Fruit fly (Drosophila melanogaster) whole organism, pupa: ENCODE results near the gene pHCl-1.

Experiments used
- CG10348 ChIP-seq: fragments of 200-800 bp; sonication (Bioruptor generic); IDR thresholded peaks from 2 replicates; pipeline ENCODE4 v1.3.6; 2022; ENCODE audit warnings: missing biosample characterization, missing genetic modification characterization
- CG12605 ChIP-seq: fragments of 200-800 bp; sonication (Bioruptor generic); IDR thresholded peaks from 2 replicates; pipeline ENCODE4 v1.3.6; 2022; ENCODE audit warnings: missing biosample characterization, missing genetic modification characterization
- CG13204 ChIP-seq: fragments of 200-800 bp; sonication (Bioruptor generic); optimal IDR thresholded peaks from 2 replicates; lab custom pipeline; 2018; ENCODE audit warnings: missing biosample characterization, mild to moderate bottlenecking, missing genetic modification characterization, moderate library complexity
- CG14655 ChIP-seq: fragments of 200-800 bp; sonication (Bioruptor generic); optimal IDR thresholded peaks from 3 replicates; lab custom pipeline; 2017; ENCODE audit warnings: mild to moderate bottlenecking, missing biosample characterization, missing genetic modification reagents, missing genetic modification characterization
- CG15710 ChIP-seq: fragments of 200-800 bp; sonication (Bioruptor generic); optimal IDR thresholded peaks from 2 replicates; lab custom pipeline; 2018; ENCODE audit warnings: missing biosample characterization, mild to moderate bottlenecking, missing genetic modification characterization, moderate library complexity
- CG17806 ChIP-seq: fragments of 200-800 bp; sonication (Bioruptor generic); optimal IDR thresholded peaks from 2 replicates; lab custom pipeline; 2018; ENCODE audit warnings: missing biosample characterization, mild to moderate bottlenecking, missing genetic modification characterization, moderate library complexity
- CG32121 ChIP-seq: fragments of 200-800 bp; sonication (Bioruptor generic); IDR thresholded peaks from 2 replicates; pipeline ENCODE4 v1.3.6; 2022; ENCODE audit warnings: missing biosample characterization, missing genetic modification characterization
- CG34367 ChIP-seq: fragments of 200-800 bp; sonication (Bioruptor generic); optimal IDR thresholded peaks from 2 replicates; lab custom pipeline; 2018; ENCODE audit warnings: missing biosample characterization, mild to moderate bottlenecking, missing genetic modification characterization
- CG4496 ChIP-seq: fragments of 200-800 bp; sonication (Bioruptor generic); IDR thresholded peaks from 3 replicates; pipeline ENCODE4 v1.3.6; 2022; ENCODE audit warnings: missing biosample characterization, missing genetic modification characterization
- CG8159 ChIP-seq: fragments of 200-800 bp; sonication (Bioruptor generic); optimal IDR thresholded peaks from 3 replicates; lab custom pipeline; 2018; ENCODE audit warnings: missing biosample characterization, mild to moderate bottlenecking, missing genetic modification characterization, moderate library complexity
- CG8301 ChIP-seq: fragments of 200-800 bp; sonication (Bioruptor generic); optimal IDR thresholded peaks from 2 replicates; lab custom pipeline; 2018; ENCODE audit warnings: missing biosample characterization, mild to moderate bottlenecking, missing genetic modification characterization
- CG9948 ChIP-seq: fragments of 200-800 bp; sonication (Bioruptor generic); optimal IDR thresholded peaks from 2 replicates; lab custom pipeline; 2018; ENCODE audit warnings: missing biosample characterization, mild to moderate bottlenecking, missing genetic modification characterization, moderate library complexity
- D1 ChIP-seq: fragments of 200-800 bp; sonication (Bioruptor generic); optimal IDR thresholded peaks from 2 replicates; lab custom pipeline; 2018; ENCODE audit warnings: missing biosample characterization, mild to moderate bottlenecking, missing genetic modification characterization, moderate library complexity
- EcR ChIP-seq: fragments of 200-800 bp; sonication (Bioruptor generic); optimal IDR thresholded peaks from 3 replicates; lab custom pipeline; 2019; ENCODE audit warnings: missing biosample characterization, missing genetic modification characterization, mild to moderate bottlenecking, moderate library complexity, missing genetic modification reagents
- Ets98B ChIP-seq: fragments of 200-800 bp; sonication (Bioruptor generic); IDR thresholded peaks from 2 replicates; pipeline ENCODE4 v1.3.6; 2022; ENCODE audit warnings: missing biosample characterization, missing genetic modification characterization
- Pif1A ChIP-seq: fragments of 200-800 bp; sonication (Bioruptor generic); optimal IDR thresholded peaks from 3 replicates; lab custom pipeline; 2016; ENCODE audit warnings: missing biosample characterization, missing genetic modification characterization
- Pif1B ChIP-seq: fragments of 200-800 bp; sonication (Bioruptor generic); optimal IDR thresholded peaks from 3 replicates; lab custom pipeline; 2016; ENCODE audit warnings: missing biosample characterization, missing genetic modification characterization
- Snoo ChIP-seq: fragments of 200-800 bp; sonication (Bioruptor generic); optimal IDR thresholded peaks from 3 replicates; lab custom pipeline; 2017; ENCODE audit warnings: missing biosample characterization, mild to moderate bottlenecking, missing genetic modification characterization, inconsistent platforms
- fd96Ca ChIP-seq: fragments of 200-800 bp; sonication (Bioruptor generic); IDR thresholded peaks from 3 replicates; pipeline ENCODE4 v1.3.6; 2022; ENCODE audit warnings: missing biosample characterization, missing genetic modification characterization
- gl ChIP-seq: fragments of 200-800 bp; sonication (Bioruptor generic); optimal IDR thresholded peaks from 2 replicates; lab custom pipeline; 2018; ENCODE audit warnings: missing biosample characterization, mild to moderate bottlenecking, missing genetic modification characterization
- rn ChIP-seq: fragments of 200-800 bp; sonication (Bioruptor generic); IDR thresholded peaks from 2 replicates; pipeline ENCODE4 v1.3.6; 2022; ENCODE audit warnings: missing biosample characterization, missing genetic modification characterization

Gene pHCl-1

dm6 chr3L:15921043-15921621 is 22.3 kb upstream of the pHCl-1 start:
- 0 out of 2 replicates have a peak, but pooled peaks have one; percentile 16 for TF ChIP-seq rn (GFP tag; lab: Robert Waterston, UW)
- TF ChIP-seq CG13204 (GFP tag; lab: Kevin White, UChicago), result no peak
- TF ChIP-seq Ets98B (GFP tag; lab: Robert Waterston, UW), result no peak
- peak; percentile 44 for TF ChIP-seq CG15710
- peak; percentile 24 for TF ChIP-seq CG8301 (tag; lab: Kevin White, UChicago)
- TF ChIP-seq CG9948 (tag; lab: Kevin White, UChicago), result peak; percentile 19
- TF ChIP-seq D1, result no peak
- no peak for TF ChIP-seq Pif1B (GFP tag; lab: Kevin White, UChicago)
- TF ChIP-seq Pif1A (GFP tag; lab: Kevin White, UChicago), result peak; percentile 23
- no peak for TF ChIP-seq gl
- TF ChIP-seq CG8159 (tag; lab: Kevin White, UChicago), result peak; percentile 62
- peak; percentile 49 for TF ChIP-seq CG14655 (GFP tag; lab: Kevin White, UChicago)
- TF ChIP-seq CG34367 (tag; lab: Kevin White, UChicago), result peak; percentile 4

DNA sequence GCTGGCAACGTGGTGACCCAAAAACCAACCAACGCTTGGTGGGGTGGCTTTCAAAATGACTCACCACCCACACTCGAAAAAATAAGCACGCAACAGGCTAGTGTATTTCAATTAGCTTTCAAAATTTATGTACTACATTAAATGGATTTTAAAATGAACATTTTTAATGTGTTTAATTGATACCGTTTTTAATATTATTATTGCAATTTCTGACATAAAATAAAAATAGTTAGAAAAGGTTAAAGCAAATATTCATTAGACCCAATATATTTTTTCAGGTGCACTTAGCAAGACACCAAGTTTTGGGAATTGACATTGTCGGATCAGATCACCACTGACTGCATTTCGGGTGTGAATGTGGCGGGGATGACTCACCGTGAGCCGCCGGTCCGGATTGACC is 7.4 kb upstream of the pHCl-1 start:
- TF ChIP-seq D1 (no peak), Pif1A (GFP tag; lab: Kevin White, UChicago) (no peak), CG8301 (tag; lab: Kevin White, UChicago) (no peak)

DNA sequence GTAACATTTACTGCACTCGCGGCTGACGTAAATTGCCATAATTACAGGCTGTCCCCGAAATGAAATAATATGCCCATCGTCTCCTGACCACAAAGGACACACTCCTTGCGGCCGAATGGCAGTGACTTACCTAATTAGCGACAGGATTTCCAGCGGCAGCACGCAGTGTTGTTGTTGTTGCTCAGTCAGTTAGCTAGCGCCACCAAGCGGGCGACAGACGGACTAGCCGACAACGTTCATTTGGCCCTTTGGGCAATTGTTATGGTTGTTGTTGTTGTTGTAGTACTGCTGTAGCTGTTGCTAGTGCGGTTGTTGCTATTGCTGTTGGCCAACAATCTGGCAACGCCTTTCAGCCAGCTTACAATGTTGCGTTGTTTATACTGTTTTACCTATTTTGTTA is 5.3 kb downstream of the pHCl-1 start:
- TF ChIP-seq CG13204 (GFP tag; lab: Kevin White, UChicago) (no peak), CG8301 (tag; lab: Kevin White, UChicago) (no peak)

- TF ChIP-seq CG14655 (GFP tag; lab: Kevin White, UChicago) (peak; percentile 42), CG8159 (tag; lab: Kevin White, UChicago) (peak; percentile 54), Snoo (no peak), gl (no peak), fd96Ca (GFP tag; lab: Robert Waterston, UW) (no peak), CG34367 (tag; lab: Kevin White, UChicago) (no peak)
Measured at dm6 chr3L:15877520-15877919, 21.3 kb downstream of the pHCl-1 start.

DNA sequence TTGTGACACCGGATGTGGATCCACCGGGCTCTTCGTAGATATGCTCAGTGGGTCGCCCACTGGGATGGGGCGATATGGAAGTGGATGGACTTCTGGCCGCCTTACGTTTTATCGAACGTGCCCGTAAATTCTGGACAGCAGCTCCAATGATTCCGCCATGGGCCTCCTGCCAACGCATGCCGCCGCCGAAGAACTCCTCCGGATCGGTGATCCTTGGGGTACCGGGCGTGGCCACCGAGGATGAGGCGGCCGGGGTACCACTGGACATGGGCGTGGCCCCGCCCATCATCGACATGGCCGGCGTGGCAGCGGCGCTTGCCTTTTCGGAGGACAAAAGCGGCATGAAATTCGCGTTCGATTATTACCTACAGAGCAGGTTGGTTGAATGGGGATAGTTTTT is 42.8 kb downstream of the pHCl-1 start:
- TF ChIP-seq Pif1B (GFP tag; lab: Kevin White, UChicago) (no peak), CG4496 (GFP tag; lab: Robert Waterston, UW) (no peak), CG8159 (tag; lab: Kevin White, UChicago) (no peak), CG13204 (GFP tag; lab: Kevin White, UChicago) (no peak), CG12605 (GFP tag; lab: Robert Waterston, UW) (no peak), CG8301 (tag; lab: Kevin White, UChicago) (no peak), CG34367 (tag; lab: Kevin White, UChicago) (no peak), Ets98B (GFP tag; lab: Robert Waterston, UW) (no peak), D1 (no peak), CG14655 (GFP tag; lab: Kevin White, UChicago) (no peak), Snoo (no peak), CG9948 (tag; lab: Kevin White, UChicago) (no peak), Pif1A (GFP tag; lab: Kevin White, UChicago) (no peak)

- TF ChIP-seq CG8159 (tag; lab: Kevin White, UChicago) (peak; percentile 41), CG13204 (GFP tag; lab: Kevin White, UChicago) (no peak), CG12605 (GFP tag; lab: Robert Waterston, UW) (no peak), EcR (GFP tag; lab: Kevin White, UChicago) (no peak), CG9948 (tag; lab: Kevin White, UChicago) (no peak), rn (GFP tag; lab: Robert Waterston, UW) (no peak), CG10348 (GFP tag; lab: Robert Waterston, UW) (no peak), CG14655 (GFP tag; lab: Kevin White, UChicago) (peak; percentile 18), Ets98B (GFP tag; lab: Robert Waterston, UW) (no peak), CG32121 (GFP tag; lab: Robert Waterston, UW) (no peak), Pif1A (GFP tag; lab: Kevin White, UChicago) (peak; percentile 8), Pif1B (GFP tag; lab: Kevin White, UChicago) (no peak), CG15710 (no peak), CG4496 (GFP tag; lab: Robert Waterston, UW) (no peak), Snoo (no peak), D1 (no peak), fd96Ca (GFP tag; lab: Robert Waterston, UW) (no peak), CG17806 (tag; lab: Kevin White, UChicago) (no peak)
Measured at dm6 chr3L:15847655-15848054, 51.2 kb downstream of the pHCl-1 start.

- TF ChIP-seq D1, result no peak
- no peak for TF ChIP-seq CG32121 (GFP tag; lab: Robert Waterston, UW)
- TF ChIP-seq CG17806 (tag; lab: Kevin White, UChicago), result no peak
- TF ChIP-seq CG15710, result no peak
- TF ChIP-seq CG8159 (tag; lab: Kevin White, UChicago), result peak; percentile 35
- TF ChIP-seq Ets98B (GFP tag; lab: Robert Waterston, UW), result no peak
- peak; percentile 28 for TF ChIP-seq CG9948 (tag; lab: Kevin White, UChicago)
- TF ChIP-seq CG12605 (GFP tag; lab: Robert Waterston, UW), result no peak
- TF ChIP-seq rn (GFP tag; lab: Robert Waterston, UW), result no peak
Measured at dm6 chr3L:15847224-15847623, 51.6 kb downstream of the pHCl-1 start.
